Worm (Caenorhabditis elegans) whole organism, mixed stage, embryonic: ENCODE results near the gene phat-8.

Experiments
- M03D4.4 ChIP-seq: sonication (generic microtip); optimal IDR thresholded peaks from 2 replicates; lab custom pipeline; 2017; ENCODE audit warnings: mild to moderate bottlenecking, missing genetic modification characterization, missing compliant biosample characterization
- bed-3 ChIP-seq: fragments of 200-800 bp; sonication (Bioruptor generic); optimal IDR thresholded peaks from 3 replicates; lab custom pipeline; 2018; ENCODE audit warnings: mild to moderate bottlenecking, missing genetic modification characterization, moderate library complexity, missing compliant biosample characterization
- blmp-1 ChIP-seq: fragments of 150-350 bp; optimal IDR thresholded peaks from 2 replicates; lab custom pipeline; 2014; ENCODE audit warnings: missing biosample characterization, missing genetic modification characterization
- ceh-39 ChIP-seq: fragments of 150-350 bp; optimal IDR thresholded peaks from 2 replicates; lab custom pipeline; 2014; ENCODE audit warnings: missing biosample characterization, missing genetic modification characterization
- ceh-43 ChIP-seq: fragments of 200-800 bp; sonication (Bioruptor generic); optimal IDR thresholded peaks from 2 replicates; lab custom pipeline; 2018; ENCODE audit warnings: mild to moderate bottlenecking, missing genetic modification characterization, moderate library complexity, missing compliant biosample characterization
- ceh-83 ChIP-seq: fragments of 200-800 bp; sonication (Bioruptor generic); optimal IDR thresholded peaks from 2 replicates; lab custom pipeline; 2018; ENCODE audit warnings: mild to moderate bottlenecking, missing genetic modification characterization, missing compliant biosample characterization
- ces-1 ChIP-seq: fragments of 150-350 bp; optimal IDR thresholded peaks from 2 replicates; lab custom pipeline; 2014; ENCODE audit warnings: missing biosample characterization, missing genetic modification reagents, missing genetic modification characterization
- cnd-1 ChIP-seq: fragments of 200-800 bp; sonication (Bioruptor generic); optimal IDR thresholded peaks from 2 replicates; lab custom pipeline; 2018; ENCODE audit warnings: mild to moderate bottlenecking, missing genetic modification characterization, missing compliant biosample characterization
- drap-1 ChIP-seq: fragments of 200-800 bp; sonication (Bioruptor generic); optimal IDR thresholded peaks from 3 replicates; lab custom pipeline; 2018; ENCODE audit warnings: mild to moderate bottlenecking, missing genetic modification characterization, missing compliant biosample characterization
- elt-1 ChIP-seq: sonication (generic microtip); optimal IDR thresholded peaks from 2 replicates; lab custom pipeline; 2017; ENCODE audit warnings: missing genetic modification characterization, mild to moderate bottlenecking, missing compliant biosample characterization, antibody characterized with exemption, moderate library complexity, borderline replicate concordance; ENCODE audit not compliant: insufficient read depth
- elt-3 ChIP-seq: fragments of 150-350 bp; optimal IDR thresholded peaks from 2 replicates; lab custom pipeline; 2014; ENCODE audit warnings: missing biosample characterization, missing genetic modification characterization
- flh-1 ChIP-seq: fragments of 200-800 bp; sonication (Bioruptor generic); optimal IDR thresholded peaks from 2 replicates; lab custom pipeline; 2018; ENCODE audit warnings: mild to moderate bottlenecking, missing genetic modification characterization, moderate library complexity, missing compliant biosample characterization
- ham-2 ChIP-seq: fragments of 200-800 bp; sonication (Bioruptor generic); optimal IDR thresholded peaks from 2 replicates; lab custom pipeline; 2018; ENCODE audit warnings: mild to moderate bottlenecking, missing genetic modification characterization, missing compliant biosample characterization
- hlh-1 ChIP-seq: fragments of 150-350 bp; optimal IDR thresholded peaks from 2 replicates; lab custom pipeline; 2014; ENCODE audit warnings: missing biosample characterization, missing genetic modification reagents, missing genetic modification characterization
- lin-13 ChIP-seq: fragments of 150-350 bp; optimal IDR thresholded peaks from 2 replicates; lab custom pipeline; 2014; ENCODE audit warnings: missing biosample characterization, missing genetic modification characterization
- lsy-2 ChIP-seq: fragments of 150-350 bp; optimal IDR thresholded peaks from 2 replicates; lab custom pipeline; 2014; ENCODE audit warnings: missing biosample characterization, missing genetic modification characterization
- mep-1 ChIP-seq: fragments of 150-350 bp; optimal IDR thresholded peaks from 2 replicates; lab custom pipeline; 2017; ENCODE audit warnings: missing biosample characterization, missing genetic modification reagents, missing genetic modification characterization, inconsistent platforms
- mls-2 ChIP-seq: sonication (generic microtip); optimal IDR thresholded peaks from 2 replicates; lab custom pipeline; 2016; ENCODE audit warnings: mild to moderate bottlenecking, missing genetic modification characterization, moderate library complexity, missing compliant biosample characterization
- nhr-12 ChIP-seq: fragments of 150-350 bp; optimal IDR thresholded peaks from 2 replicates; lab custom pipeline; 2014; ENCODE audit warnings: missing biosample characterization, missing genetic modification characterization
- nhr-2 ChIP-seq: fragments of 150-350 bp; optimal IDR thresholded peaks from 2 replicates; lab custom pipeline; 2014; ENCODE audit warnings: missing biosample characterization, missing genetic modification characterization
- nhr-237 ChIP-seq: fragments of 150-350 bp; optimal IDR thresholded peaks from 2 replicates; lab custom pipeline; 2014; ENCODE audit warnings: missing biosample characterization, missing genetic modification characterization
- nhr-28 ChIP-seq: fragments of 150-350 bp; optimal IDR thresholded peaks from 2 replicates; lab custom pipeline; 2014; ENCODE audit warnings: missing biosample characterization, missing genetic modification characterization
- nhr-76 ChIP-seq: sonication (generic microtip); optimal IDR thresholded peaks from 2 replicates; lab custom pipeline; 2017; ENCODE audit warnings: missing biosample characterization, missing genetic modification characterization
- pha-4 ChIP-seq: fragments of 150-350 bp; optimal IDR thresholded peaks from 2 replicates; lab custom pipeline; 2018; ENCODE audit warnings: missing biosample characterization, missing genetic modification reagents, missing genetic modification characterization
- sem-2 ChIP-seq: fragments of 200-800 bp; sonication (Bioruptor generic); optimal IDR thresholded peaks from 2 replicates; lab custom pipeline; 2018; ENCODE audit warnings: mild to moderate bottlenecking, missing genetic modification characterization, missing compliant biosample characterization
- snpc-4 ChIP-seq: fragments of 150-350 bp; optimal IDR thresholded peaks from 2 replicates; lab custom pipeline; 2014; ENCODE audit warnings: missing biosample characterization, missing genetic modification characterization
- sptf-1 ChIP-seq: sonication (generic microtip); optimal IDR thresholded peaks from 2 replicates; lab custom pipeline; 2017; ENCODE audit warnings: mild to moderate bottlenecking, missing genetic modification characterization, moderate library complexity, missing compliant biosample characterization
- tbx-8 ChIP-seq: fragments of 200-800 bp; sonication (Bioruptor generic); optimal IDR thresholded peaks from 2 replicates; lab custom pipeline; 2018; ENCODE audit warnings: mild to moderate bottlenecking, missing genetic modification characterization, moderate library complexity, missing compliant biosample characterization
- unc-120 ChIP-seq: sonication (generic microtip); optimal IDR thresholded peaks from 2 replicates; lab custom pipeline; 2017; ENCODE audit warnings: missing genetic modification characterization, missing compliant biosample characterization; ENCODE audit not compliant: poor library complexity, severe bottlenecking
- unc-39 ChIP-seq: fragments of 150-350 bp; optimal IDR thresholded peaks from 2 replicates; lab custom pipeline; 2014; ENCODE audit warnings: missing biosample characterization, missing genetic modification characterization
- unc-62 ChIP-seq: fragments of 150-350 bp; optimal IDR thresholded peaks from 2 replicates; lab custom pipeline; 2014; ENCODE audit warnings: missing biosample characterization, missing genetic modification reagents, missing genetic modification characterization
- zip-8 ChIP-seq: fragments of 150-350 bp; optimal IDR thresholded peaks from 2 replicates; lab custom pipeline; 2014; ENCODE audit warnings: missing biosample characterization, missing genetic modification characterization

Gene phat-8

ce11 chrII:12471138-12471855 lies at the start of gene phat-8, which contains the start of gene F15A4.5:
Gene phat-8, plus strand, starts transcription at chrII:12471805.
Gene F15A4.5, minus strand, starts transcription at chrII:12471238.
- TF ChIP-seq ceh-39 (tag; lab: Kevin White, UChicago) (no peak), mep-1 (tag; lab: Kevin White, UChicago) (no peak), sem-2 (GFP tag; lab: Kevin White, UChicago) (no peak), ceh-43 (GFP tag; lab: Kevin White, UChicago) (no peak), nhr-2 (tag; lab: Kevin White, UChicago) (no peak), blmp-1 (tag; lab: Kevin White, UChicago) (no peak), nhr-28 (tag; lab: Kevin White, UChicago) (no peak), tbx-8 (GFP tag; lab: Kevin White, UChicago) (no peak), ham-2 (GFP tag; lab: Kevin White, UChicago) (no peak), unc-120 (tag; lab: Kevin White, UChicago) (no peak), ceh-83 (GFP tag; lab: Kevin White, UChicago) (no peak), elt-1 (no peak), ces-1 (GFP tag; lab: Kevin White, UChicago) (no peak), unc-39 (tag; lab: Kevin White, UChicago) (no peak), lin-13 (no peak), bed-3 (no peak), nhr-237 (tag; lab: Kevin White, UChicago) (no peak), unc-62 (GFP tag; lab: Kevin White, UChicago) (no peak)

- TF ChIP-seq cnd-1 (tag; lab: Kevin White, UChicago) = no peak
- TF ChIP-seq bed-3 = no peak
- no peak for TF ChIP-seq lsy-2 (tag; lab: Kevin White, UChicago)
- no peak for TF ChIP-seq nhr-28 (tag; lab: Kevin White, UChicago)
- TF ChIP-seq pha-4 (tag; lab: Kevin White, UChicago) = no peak
- TF ChIP-seq lin-13 = no peak
- TF ChIP-seq ceh-39 (tag; lab: Kevin White, UChicago) = no peak
- TF ChIP-seq snpc-4 = no peak
- TF ChIP-seq unc-120 (tag; lab: Kevin White, UChicago) = no peak
- TF ChIP-seq blmp-1 (tag; lab: Kevin White, UChicago) = no peak
- TF ChIP-seq nhr-2 (tag; lab: Kevin White, UChicago) = no peak
- TF ChIP-seq hlh-1 (tag; lab: Kevin White, UChicago) = no peak
- TF ChIP-seq ceh-43 (GFP tag; lab: Kevin White, UChicago) = no peak
- no peak for TF ChIP-seq elt-3 (tag; lab: Kevin White, UChicago)
- no peak for TF ChIP-seq nhr-76 (tag; lab: Kevin White, UChicago)
- no peak for TF ChIP-seq flh-1
- TF ChIP-seq, all 35 proteins: peak for 0
Observed at ce11 chrII:12425644-12426222, 45.9 kb upstream of the phat-8 start, which contains the start of gene daf-22. Gene daf-22, minus strand, starts transcription at chrII:12425694.

ce11 chrII:12429743-12430142 lies 41.9 kb upstream of the phat-8 start, which contains the start of gene Y57A10C.8:
Gene Y57A10C.8, minus strand, starts transcription at chrII:12429843.
- no peak for TF ChIP-seq flh-1
- no peak for TF ChIP-seq ces-1 (GFP tag; lab: Kevin White, UChicago)
- TF ChIP-seq lin-13 = no peak
- no peak for TF ChIP-seq pha-4 (tag; lab: Kevin White, UChicago)
- TF ChIP-seq sptf-1 (tag; lab: Kevin White, UChicago) = no peak
- no peak for TF ChIP-seq ceh-83 (GFP tag; lab: Kevin White, UChicago)
- no peak for TF ChIP-seq bed-3
- TF ChIP-seq drap-1 = no peak
- TF ChIP-seq ceh-43 (GFP tag; lab: Kevin White, UChicago) = no peak
- TF ChIP-seq ceh-39 (tag; lab: Kevin White, UChicago) = no peak
- no peak for TF ChIP-seq nhr-76 (tag; lab: Kevin White, UChicago)
- no peak for TF ChIP-seq mls-2
- TF ChIP-seq nhr-2 (tag; lab: Kevin White, UChicago) = no peak
- no peak for TF ChIP-seq ham-2 (GFP tag; lab: Kevin White, UChicago)
- TF ChIP-seq lsy-2 (tag; lab: Kevin White, UChicago) = no peak
- no peak for TF ChIP-seq zip-8 (tag; lab: Kevin White, UChicago)
- TF ChIP-seq unc-62 (GFP tag; lab: Kevin White, UChicago) = no peak

ce11 chrII:12432356-12432755 lies 39.2 kb upstream of the phat-8 start, which contains the start of gene dct-12:
Gene dct-12, minus strand, starts transcription at chrII:12432456.
- TF ChIP-seq M03D4.4 (tag; lab: Kevin White, UChicago) (no peak), ceh-83 (GFP tag; lab: Kevin White, UChicago) (no peak), nhr-12 (no peak), ceh-43 (GFP tag; lab: Kevin White, UChicago) (no peak), blmp-1 (tag; lab: Kevin White, UChicago) (no peak), bed-3 (no peak), lsy-2 (tag; lab: Kevin White, UChicago) (no peak), mep-1 (tag; lab: Kevin White, UChicago) (no peak), zip-8 (tag; lab: Kevin White, UChicago) (no peak)
